Worm (Caenorhabditis elegans) whole organism, dauer: ENCODE results near the gene F14H12.17.

Experiments
- unc-62 ChIP-seq: sonication (generic microtip); optimal IDR thresholded peaks from 2 replicates; lab custom pipeline; 2017; ENCODE audit warnings: missing biosample characterization, missing genetic modification reagents, missing genetic modification characterization

Gene F14H12.17

DNA sequence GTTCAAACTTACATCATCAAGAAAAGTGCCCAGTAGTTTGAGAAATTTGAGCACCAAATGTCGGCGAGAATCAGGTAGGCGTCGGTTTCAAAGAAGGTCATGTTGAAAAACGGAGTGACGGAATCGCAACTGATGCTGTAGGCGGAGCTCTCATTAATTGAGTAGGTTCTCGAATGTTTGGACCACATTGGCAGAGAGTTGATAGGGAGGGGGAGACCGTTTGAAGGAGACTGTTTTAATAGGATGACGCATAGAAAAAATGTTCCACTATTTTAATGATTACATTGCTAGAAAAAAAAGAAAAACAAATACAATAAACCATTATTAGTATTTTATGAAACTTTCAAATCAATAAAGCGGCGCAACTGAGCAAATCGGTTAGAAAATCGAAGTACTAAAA is at the start of gene F14H12.17:
Gene F14H12.17, minus strand, starts transcription at position 101 of the 400 bp plus-strand sequence.
- TF ChIP-seq unc-62 (GFP tag; lab: Kevin White, UChicago), result no peak

- TF ChIP-seq unc-62 (GFP tag; lab: Kevin White, UChicago), result no peak
Measured at ce11 chrX:4410280-4410911, 47.3 kb upstream of the F14H12.17 start.

ce11 chrX:4409591-4410279 is 46.6 kb upstream of the F14H12.17 start:
- TF ChIP-seq unc-62 (GFP tag; lab: Kevin White, UChicago), result no peak

ce11 chrX:4408466-4408865 is 45.4 kb upstream of the F14H12.17 start:
- no peak for TF ChIP-seq unc-62 (GFP tag; lab: Kevin White, UChicago)

- TF ChIP-seq unc-62 (GFP tag; lab: Kevin White, UChicago), result no peak
Measured at ce11 chrX:4404717-4405116, 41.6 kb upstream of the F14H12.17 start.

DNA sequence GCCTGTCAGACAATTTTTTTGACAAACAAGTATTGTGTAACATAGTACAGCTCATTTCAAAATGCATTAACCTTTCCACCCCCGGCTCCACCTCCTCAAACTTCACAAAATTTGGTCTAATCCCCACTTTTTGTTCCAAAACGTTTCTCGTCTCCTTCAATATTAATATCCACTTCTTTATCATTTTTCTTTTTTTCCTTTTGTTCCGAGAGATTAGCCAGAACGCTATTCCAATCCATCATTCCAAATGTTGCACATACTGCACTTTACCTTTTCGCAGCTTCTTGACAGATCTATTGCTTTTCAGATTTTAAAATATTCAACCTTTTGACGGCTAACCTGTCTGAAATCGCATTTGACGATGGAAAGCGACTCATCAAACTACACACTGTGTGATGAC is 39.8 kb upstream of the F14H12.17 start, which contains the start of gene D1079.1:
Gene D1079.1, plus strand, starts transcription at position 301 of the 400 bp plus-strand sequence.
- no peak for TF ChIP-seq unc-62 (GFP tag; lab: Kevin White, UChicago)

DNA sequence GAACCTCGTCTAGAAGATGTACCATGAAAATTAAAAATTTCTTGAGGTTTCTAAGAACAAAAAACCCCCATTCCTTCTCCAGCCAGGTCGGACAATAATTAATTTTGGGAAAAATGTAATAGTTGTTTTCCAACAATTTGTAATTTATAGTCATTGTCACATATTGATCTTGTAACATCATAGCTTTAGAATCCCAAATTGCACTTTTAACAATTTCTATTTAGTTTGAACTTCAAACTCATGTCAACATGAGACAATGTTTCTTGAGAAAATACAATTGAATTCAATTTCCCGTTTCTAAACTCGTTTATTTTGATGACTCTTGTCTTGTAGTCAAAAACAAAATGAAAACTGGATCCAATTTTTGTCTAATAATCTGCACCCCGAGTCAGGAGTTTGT is 37.2 kb upstream of the F14H12.17 start:
- TF ChIP-seq unc-62 (GFP tag; lab: Kevin White, UChicago), result no peak

DNA sequence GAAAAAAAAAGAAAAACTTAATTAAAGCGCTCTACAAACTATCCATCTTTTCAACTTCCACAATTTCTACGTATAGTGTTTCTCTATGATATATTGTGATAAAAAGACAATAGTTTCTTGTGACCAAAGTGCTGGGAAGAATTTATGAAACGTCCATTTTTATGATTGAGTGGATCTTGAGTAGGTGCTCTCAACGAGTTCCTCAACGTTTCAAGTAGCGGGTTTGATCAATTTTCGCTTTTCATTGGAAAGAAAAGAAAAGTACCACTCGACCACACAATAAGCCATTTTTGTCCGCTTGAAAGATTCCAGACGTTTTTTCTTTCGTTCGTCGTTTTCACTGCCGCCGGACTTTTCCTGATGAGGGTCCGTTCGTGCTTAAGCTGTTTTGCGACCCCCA is 34.4 kb upstream of the F14H12.17 start:
- no peak for TF ChIP-seq unc-62 (GFP tag; lab: Kevin White, UChicago)

- no peak for TF ChIP-seq unc-62 (GFP tag; lab: Kevin White, UChicago)
Measured at ce11 chrX:4395073-4395850, 32.2 kb upstream of the F14H12.17 start.

- TF ChIP-seq unc-62 (GFP tag; lab: Kevin White, UChicago), result no peak
Measured at ce11 chrX:4391680-4392079, 28.6 kb upstream of the F14H12.17 start.

DNA sequence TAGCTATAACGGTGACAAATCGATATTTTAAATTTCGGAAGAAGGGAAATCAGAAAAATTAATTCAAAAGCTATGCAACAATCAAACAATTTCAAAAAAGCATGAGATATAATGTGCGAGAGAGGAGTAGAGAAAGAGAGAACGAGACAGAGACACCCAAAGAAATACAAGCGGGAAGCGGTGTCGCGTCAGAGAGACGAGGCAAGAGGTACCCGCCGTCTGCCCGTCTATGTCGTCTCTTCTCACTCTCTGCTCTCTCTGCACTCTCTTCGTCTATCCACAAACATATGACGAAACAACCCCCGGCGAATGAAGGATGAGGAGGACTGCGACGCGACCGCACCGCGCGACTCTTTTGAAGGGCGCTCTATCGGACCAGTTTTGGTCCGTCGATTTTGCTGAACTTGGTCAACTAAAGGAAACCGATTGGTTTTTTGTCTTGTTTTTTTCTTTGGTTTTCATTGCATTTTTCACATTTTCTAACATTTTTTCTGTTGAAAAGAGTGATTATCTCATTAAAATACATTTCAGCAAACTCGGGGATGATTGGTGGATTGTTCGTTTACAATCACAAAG is 25.8 kb upstream of the F14H12.17 start, which contains the start of gene dpy-23:
Gene dpy-23, plus strand, starts transcription at position 526 of the 576 bp plus-strand sequence.
- TF ChIP-seq unc-62 (GFP tag; lab: Kevin White, UChicago), result no peak

- no peak for TF ChIP-seq unc-62 (GFP tag; lab: Kevin White, UChicago)
Measured at ce11 chrX:4386493-4386892, 23.4 kb upstream of the F14H12.17 start.

- no peak for TF ChIP-seq unc-62 (GFP tag; lab: Kevin White, UChicago)
Measured at ce11 chrX:4383316-4383936, 20.3 kb upstream of the F14H12.17 start, which contains the start of gene lst-2. Gene lst-2 (minus strand): TSS chrX:4383366.

- no peak for TF ChIP-seq unc-62 (GFP tag; lab: Kevin White, UChicago)
Measured at ce11 chrX:4377689-4378088, 14.6 kb upstream of the F14H12.17 start, which contains the start of gene R160.12. Gene R160.12 (minus strand): TSS chrX:4377789.

- no peak for TF ChIP-seq unc-62 (GFP tag; lab: Kevin White, UChicago)
Measured at ce11 chrX:4376801-4377200, 13.7 kb upstream of the F14H12.17 start, which contains the start of gene R160.2. Gene R160.2 (minus strand): TSS chrX:4376901.
